Fruit fly (Drosophila melanogaster) whole organism, embryonic: ENCODE data around the gene Fie.

Source experiments
- CG15696 ChIP-seq: fragments of 200-800 bp; sonication (Bioruptor generic); optimal IDR thresholded peaks from 2 replicates; lab custom pipeline; 2019; ENCODE audit warnings: missing biosample characterization, mild to moderate bottlenecking, missing genetic modification characterization, moderate library complexity
- CG32767 ChIP-seq: fragments of 200-800 bp; sonication (Bioruptor generic); IDR thresholded peaks from 2 replicates; pipeline ENCODE4 v1.3.6; 2022; ENCODE audit warnings: missing biosample characterization, missing genetic modification characterization
- CG4404 ChIP-seq: fragments of 200-800 bp; sonication (Bioruptor generic); IDR thresholded peaks from 2 replicates; pipeline ENCODE4 v1.3.6; 2022; ENCODE audit warnings: missing biosample characterization, missing genetic modification characterization
- cad ChIP-seq: fragments of >200 bp; optimal IDR thresholded peaks from 2 replicates; lab custom pipeline; 2017; ENCODE audit warnings: missing biosample characterization, missing genetic modification characterization

- TF ChIP-seq CG32767 (GFP tag; lab: Robert Waterston, UW) (no peak), CG4404 (GFP tag; lab: Robert Waterston, UW) (no peak), cad (GFP tag; lab: Kevin White, UChicago) (no peak), CG15696 (tag; lab: Kevin White, UChicago) (no peak)
These were observed 42.6 kb upstream of the Fie start for dm6 chr3L:3849763-3850162.
